Worm (Caenorhabditis elegans) whole organism, L4 larva: ENCODE measurements around the gene T08D2.5.
A peak's percentile ranks its signal among the peaks of the same experiment; 100 is the strongest.

Experiments
- F26F4.8 ChIP-seq: fragments of 200-800 bp; sonication (Bioruptor generic); conservative IDR thresholded peaks from 2 replicates; pipeline ENCODE4 v1.3.6; 2022; ENCODE audit warnings: missing genetic modification characterization, missing compliant biosample characterization
- F37D6.2 ChIP-seq: sonication (generic microtip); optimal IDR thresholded peaks from 2 replicates; lab custom pipeline; 2016; ENCODE audit warnings: mild to moderate bottlenecking, missing genetic modification characterization, missing compliant biosample characterization
- T20F7.1 ChIP-seq: fragments of 200-800 bp; sonication (Bioruptor generic); optimal IDR thresholded peaks from 2 replicates; lab custom pipeline; 2018; ENCODE audit warnings: mild to moderate bottlenecking, missing genetic modification characterization, missing compliant biosample characterization
- T26A8.4 ChIP-seq: fragments of 200-800 bp; sonication (Bioruptor generic); IDR thresholded peaks from 2 replicates; pipeline ENCODE4 v1.3.6; 2022; ENCODE audit warnings: missing genetic modification characterization, missing compliant biosample characterization
- ama-1 ChIP-seq: fragments of 150-350 bp; optimal IDR thresholded peaks from 2 replicates; lab custom pipeline; 2014; ENCODE audit warnings: inconsistent platforms, mixed read lengths
- ceh-28 ChIP-seq: fragments of 150-350 bp; optimal IDR thresholded peaks from 2 replicates; lab custom pipeline; 2014; ENCODE audit warnings: missing biosample characterization, missing genetic modification reagents, missing genetic modification characterization
- ceh-44 ChIP-seq: fragments of 200-800 bp; sonication (Bioruptor generic); IDR thresholded peaks from 2 replicates; pipeline ENCODE4 v1.3.6; 2022; ENCODE audit warnings: missing genetic modification reagents, missing genetic modification characterization, missing compliant biosample characterization
- ceh-82 ChIP-seq: sonication (generic microtip); optimal IDR thresholded peaks from 2 replicates; lab custom pipeline; 2017; ENCODE audit warnings: missing biosample characterization, missing genetic modification characterization
- daf-16 ChIP-seq, 3 experiments: sonication (generic microtip); optimal IDR thresholded peaks; 2 replicates each; lab custom pipeline; 2016 to 2017; ENCODE audit warnings: missing genetic modification characterization in 3 of 3, missing genetic modification reagents in 3 of 3, mild to moderate bottlenecking in 2 of 3, missing compliant biosample characterization in 2 of 3, missing biosample characterization in 1 of 3, moderate library complexity in 1 of 3
- duxl-1 ChIP-seq: sonication (generic microtip); optimal IDR thresholded peaks from 2 replicates; lab custom pipeline; 2016; ENCODE audit warnings: mild to moderate bottlenecking, missing genetic modification characterization, moderate library complexity, missing compliant biosample characterization; ENCODE audit not compliant: poor library complexity
- dve-1 ChIP-seq: sonication (generic microtip); optimal IDR thresholded peaks from 2 replicates; lab custom pipeline; 2017; ENCODE audit warnings: antibody characterized with exemption, mild to moderate bottlenecking, missing genetic modification characterization, missing compliant biosample characterization; ENCODE audit not compliant: insufficient read depth
- egl-43 ChIP-seq: fragments of 200-800 bp; sonication (Bioruptor generic); IDR thresholded peaks from 2 replicates; pipeline ENCODE4 v1.3.6; 2022; ENCODE audit warnings: missing genetic modification reagents, missing genetic modification characterization, missing compliant biosample characterization
- hlh-11 ChIP-seq: fragments of 200-800 bp; sonication (Bioruptor generic); optimal IDR thresholded peaks from 2 replicates; lab custom pipeline; 2018; ENCODE audit warnings: mild to moderate bottlenecking, missing genetic modification characterization, missing compliant biosample characterization
- hlh-30 ChIP-seq: sonication (generic microtip); optimal IDR thresholded peaks from 2 replicates; lab custom pipeline; 2017; ENCODE audit warnings: antibody characterized with exemption, mild to moderate bottlenecking, missing genetic modification characterization, missing compliant biosample characterization; ENCODE audit not compliant: insufficient read depth
- lim-7 ChIP-seq: fragments of 200-800 bp; sonication (Bioruptor generic); IDR thresholded peaks from 2 replicates; pipeline ENCODE4 v1.3.6; 2022; ENCODE audit warnings: missing genetic modification characterization, missing compliant biosample characterization
- lin-29 ChIP-seq: fragments of 200-800 bp; sonication (Bioruptor generic); IDR thresholded peaks from 2 replicates; pipeline ENCODE4 v1.3.6; 2022; ENCODE audit warnings: missing genetic modification reagents, missing genetic modification characterization, missing compliant biosample characterization
- mdt-29 ChIP-seq: fragments of 200-800 bp; sonication (Bioruptor generic); IDR thresholded peaks from 2 replicates; pipeline ENCODE4 v1.3.6; 2022; ENCODE audit warnings: missing genetic modification reagents, missing genetic modification characterization, missing compliant biosample characterization
- mes-2 ChIP-seq: sonication (generic microtip); optimal IDR thresholded peaks from 2 replicates; lab custom pipeline; 2016; ENCODE audit warnings: missing genotype, mild to moderate bottlenecking, missing genetic modification characterization, missing compliant biosample characterization; ENCODE audit not compliant: poor library complexity, severe bottlenecking
- nhr-102 ChIP-seq: sonication (generic microtip); optimal IDR thresholded peaks from 2 replicates; lab custom pipeline; 2016; ENCODE audit warnings: mild to moderate bottlenecking, missing genetic modification characterization, moderate library complexity, missing compliant biosample characterization
- nhr-11 ChIP-seq: fragments of 150-350 bp; optimal IDR thresholded peaks from 2 replicates; lab custom pipeline; 2014; ENCODE audit warnings: missing biosample characterization, missing genetic modification characterization
- nhr-111 ChIP-seq: fragments of 200-800 bp; sonication (Bioruptor generic); optimal IDR thresholded peaks from 2 replicates; lab custom pipeline; 2018; ENCODE audit warnings: mild to moderate bottlenecking, missing genetic modification characterization, missing compliant biosample characterization
- nhr-28 ChIP-seq: fragments of 150-350 bp; optimal IDR thresholded peaks from 2 replicates; lab custom pipeline; 2014; ENCODE audit warnings: missing biosample characterization, missing genetic modification characterization
- nhr-41 ChIP-seq: fragments of 200-800 bp; sonication (Bioruptor generic); IDR thresholded peaks from 2 replicates; pipeline ENCODE4 v1.3.6; 2022; ENCODE audit warnings: missing genetic modification reagents, missing genetic modification characterization, missing compliant biosample characterization
- nhr-42 ChIP-seq: fragments of 200-800 bp; sonication (Bioruptor generic); IDR thresholded peaks from 2 replicates; pipeline ENCODE4 v1.3.6; 2022; ENCODE audit warnings: missing genetic modification characterization, missing compliant biosample characterization
- nhr-6 ChIP-seq: fragments of 150-350 bp; optimal IDR thresholded peaks from 2 replicates; lab custom pipeline; 2014; ENCODE audit warnings: missing biosample characterization, missing genetic modification characterization
- nhr-77 ChIP-seq: fragments of 150-350 bp; optimal IDR thresholded peaks from 2 replicates; lab custom pipeline; 2014; ENCODE audit warnings: missing biosample characterization, missing genetic modification characterization
- pha-4 ChIP-seq, 2 experiments: fragments of 150-350 bp in 1 of 2; fragments of 200-800 bp in 1 of 2; sonication (Bioruptor generic) in 1 of 2; IDR thresholded peaks in 1 of 2; optimal IDR thresholded peaks in 1 of 2; 2 replicates each; pipeline versions ENCODE4 v1.3.6 to Lab custom; 2014 to 2022; ENCODE audit warnings: missing genetic modification characterization in 2 of 2, missing genetic modification reagents in 2 of 2, missing biosample characterization in 1 of 2, missing compliant biosample characterization in 1 of 2
- php-3 ChIP-seq: fragments of 200-800 bp; sonication (Bioruptor generic); IDR thresholded peaks from 2 replicates; pipeline ENCODE4 v1.3.6; 2022; ENCODE audit warnings: missing genetic modification reagents, missing genetic modification characterization, missing compliant biosample characterization
- set-16 ChIP-seq: fragments of 200-800 bp; sonication (Bioruptor generic); IDR thresholded peaks from 2 replicates; pipeline ENCODE4 v1.3.6; 2022; ENCODE audit warnings: missing genetic modification reagents, missing genetic modification characterization, missing compliant biosample characterization
- snpc-1.2 ChIP-seq: fragments of 200-800 bp; sonication (Bioruptor generic); IDR thresholded peaks from 2 replicates; pipeline ENCODE4 v1.3.6; 2022; ENCODE audit warnings: missing genetic modification reagents, missing genetic modification characterization, missing compliant biosample characterization
- unc-130 ChIP-seq: sonication (generic microtip); optimal IDR thresholded peaks from 2 replicates; lab custom pipeline; 2016; ENCODE audit warnings: missing genetic modification reagents, missing genetic modification characterization, missing compliant biosample characterization
- unc-62 ChIP-seq, 3 experiments: fragments of 150-350 bp in 1 of 3; sonication (generic microtip); optimal IDR thresholded peaks in 2 of 3; peaks in 1 of 3; 1 replicate in 1 of 3; 2 replicates in 2 of 3; lab custom pipeline; 2014 to 2017; ENCODE audit warnings: missing biosample characterization in 3 of 3, missing genetic modification characterization in 3 of 3, missing genetic modification reagents in 3 of 3, missing genotype in 1 of 3
- vab-7 ChIP-seq: fragments of 200-800 bp; sonication (Bioruptor generic); IDR thresholded peaks from 2 replicates; pipeline ENCODE4 v1.3.6; 2022; ENCODE audit warnings: missing genetic modification reagents, missing genetic modification characterization, missing compliant biosample characterization

Gene T08D2.5

ce11 chrX:177075-177474 lies at the start of gene T08D2.5, which contains the start of gene T08D2.4:
Gene T08D2.5 (plus strand): TSS chrX:177375.
Gene T08D2.4 (plus strand): TSS chrX:177396.
- no peak for TF ChIP-seq T26A8.4 (GFP tag; lab: Robert Waterston, UW)

- TF ChIP-seq daf-16 (GFP tag; optimal IDR thresholded peaks at IDR 0.05; lab: Kevin White, UChicago) (no peak), daf-16 (tag; optimal IDR thresholded peaks at IDR 0.05; lab: Kevin White, UChicago) (no peak), nhr-77 (tag; lab: Kevin White, UChicago) (no peak), duxl-1 (tag; lab: Kevin White, UChicago) (no peak), hlh-30 (tag; lab: Kevin White, UChicago) (no peak), ceh-44 (no peak), nhr-6 (no peak), mes-2 (tag; lab: Kevin White, UChicago) (no peak), nhr-41 (GFP tag; lab: Robert Waterston, UW) (no peak), ceh-82 (tag; lab: Kevin White, UChicago) (no peak), nhr-42 (GFP tag; lab: Robert Waterston, UW) (no peak), php-3 (no peak), ama-1 (lab: Kevin White, UChicago) (no peak), egl-43 (GFP tag; lab: Robert Waterston, UW) (no peak), dve-1 (tag; lab: Kevin White, UChicago) (no peak), unc-130 (GFP tag; lab: Kevin White, UChicago) (no peak), lim-7 (GFP tag; lab: Robert Waterston, UW) (no peak), mdt-29 (GFP tag; lab: Robert Waterston, UW) (no peak), set-16 (GFP tag; lab: Robert Waterston, UW) (no peak)
Measured at ce11 chrX:141149-141548, 36.0 kb upstream of the T08D2.5 start, which contains the start of gene Y73B3A.8. Gene Y73B3A.8 (minus strand): TSS chrX:141249.

- TF ChIP-seq nhr-41 (GFP tag; lab: Robert Waterston, UW) = no peak
- no peak for TF ChIP-seq snpc-1.2 (GFP tag; lab: Robert Waterston, UW)
- no peak for TF ChIP-seq mes-2 (tag; lab: Kevin White, UChicago)
- TF ChIP-seq unc-62 (GFP tag; optimal IDR thresholded peaks at IDR 0.05 in 1 of 2; lab: Kevin White, UChicago) = peak in 1 of 2 experiments; percentile 90
- TF ChIP-seq unc-62 (tag; optimal IDR thresholded peaks at IDR 0.05; lab: Kevin White, UChicago) = no peak
- TF ChIP-seq F37D6.2 (tag; lab: Kevin White, UChicago) = no peak
- no peak for TF ChIP-seq vab-7 (GFP tag; lab: Robert Waterston, UW)
- no peak for TF ChIP-seq nhr-11 (tag; lab: Kevin White, UChicago)
- TF ChIP-seq lin-29 = 0 out of 2 replicates have a peak, but pooled peaks have one; percentile 52
- TF ChIP-seq ama-1 (lab: Kevin White, UChicago) = no peak
- no peak for TF ChIP-seq hlh-11 (tag; lab: Kevin White, UChicago)
- TF ChIP-seq nhr-28 (tag; lab: Kevin White, UChicago) = no peak
- no peak for TF ChIP-seq pha-4 (GFP tag; IDR thresholded peaks at IDR 0.05; lab: Robert Waterston, UW)
- TF ChIP-seq pha-4 (tag; optimal IDR thresholded peaks at IDR 0.05; lab: Kevin White, UChicago) = no peak
- TF ChIP-seq, all 104 proteins: peak for 2
Measured at ce11 chrX:146832-147231, 30.3 kb upstream of the T08D2.5 start.

ce11 chrX:147824-148223 lies 29.4 kb upstream of the T08D2.5 start, which contains the start of gene Y73B3A.11:
Gene Y73B3A.11 (plus strand): TSS chrX:148124.
- TF ChIP-seq ceh-28 (tag; lab: Kevin White, UChicago) (no peak), nhr-111 (no peak), unc-62 (GFP tag; optimal IDR thresholded peaks at IDR 0.05 in 1 of 2; lab: Kevin White, UChicago) (peak in 1 of 2 experiments; percentile 47), unc-62 (tag; optimal IDR thresholded peaks at IDR 0.05; lab: Kevin White, UChicago) (no peak), T20F7.1 (no peak), nhr-102 (tag; lab: Kevin White, UChicago) (no peak), F26F4.8 (GFP tag; lab: Robert Waterston, UW) (no peak)
